Worm (Caenorhabditis elegans): ENCODE measurements around the gene ttr-41.

Gene ttr-41

DNA sequence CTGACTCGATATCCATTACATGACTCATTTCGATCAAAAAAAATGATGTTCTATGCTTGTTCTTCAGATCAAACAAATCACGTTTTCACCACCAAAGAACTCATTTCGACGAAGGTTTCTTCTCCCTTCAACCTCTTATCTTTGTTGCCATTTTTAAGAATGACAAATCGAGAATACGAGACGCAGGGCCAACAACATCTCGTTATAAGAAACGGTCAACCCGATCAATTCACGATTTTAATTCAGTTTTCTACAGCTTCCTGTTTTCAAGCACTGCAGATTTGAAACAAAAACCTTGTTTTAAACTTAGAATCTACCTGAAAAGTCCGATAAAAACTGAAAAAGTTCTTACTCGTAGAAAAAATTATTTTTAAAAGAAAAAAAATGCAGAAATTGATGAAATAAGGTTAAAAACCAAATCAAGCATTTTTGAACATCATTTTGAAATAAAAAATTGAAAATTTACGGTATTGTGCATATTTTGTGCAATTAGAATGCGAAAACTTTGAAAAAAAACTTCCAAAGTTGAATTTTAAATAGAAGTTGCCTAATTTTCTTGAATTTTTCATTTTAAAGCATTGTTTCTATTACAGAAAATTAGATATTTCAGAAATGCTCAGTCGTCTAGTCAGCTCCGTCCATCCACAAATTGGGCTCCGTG, 14.0 kb upstream of the ttr-41 start, which contains the start of gene acs-11 (continued):
- no peak for TF ChIP-seq F16B12.6 (tag; optimal IDR thresholded peaks at IDR 0.05)
- no peak for TF ChIP-seq tlp-1 (tag; optimal IDR thresholded peaks at IDR 0.05)
- no peak for TF ChIP-seq nhr-19 (GFP tag; conservative IDR thresholded peaks at IDR 0.05)
- no peak for TF ChIP-seq aha-1 (tag; optimal IDR thresholded peaks at IDR 0.05)
- peak in 1 of 2 experiments; percentile 5 for TF ChIP-seq mdl-1 (tag; optimal IDR thresholded peaks at IDR 0.05)
- TF ChIP-seq lir-3 (tag; optimal IDR thresholded peaks at IDR 0.05; ENCODE audit: poor library complexity): no peak
- TF ChIP-seq efl-3 (GFP tag; optimal IDR thresholded peaks at IDR 0.05): no peak
- TF ChIP-seq lsy-2 (tag; optimal IDR thresholded peaks at IDR 0.05): no peak
- no peak for TF ChIP-seq pqm-1 (tag; optimal IDR thresholded peaks at IDR 0.05)
- TF ChIP-seq fkh-4 (tag; optimal IDR thresholded peaks at IDR 0.05; ENCODE audit: borderline replicate concordance): no peak
- no peak for TF ChIP-seq sptf-1 (tag; optimal IDR thresholded peaks at IDR 0.05)
- TF ChIP-seq irx-1 (tag; optimal IDR thresholded peaks at IDR 0.05): no peak
- no peak for TF ChIP-seq lin-13 (GFP tag; optimal IDR thresholded peaks at IDR 0.05)
- no peak for TF ChIP-seq mef-2 (tag; optimal IDR thresholded peaks at IDR 0.05)
- no peak for TF ChIP-seq pax-3 (tag; optimal IDR thresholded peaks at IDR 0.05)
- no peak for TF ChIP-seq ceh-82 (tag; optimal IDR thresholded peaks at IDR 0.05)
- no peak for TF ChIP-seq egl-13 (tag; optimal IDR thresholded peaks at IDR 0.05)
- no peak for TF ChIP-seq fos-1 (tag; optimal IDR thresholded peaks at IDR 0.05)
- TF ChIP-seq nhr-237 (tag; optimal IDR thresholded peaks at IDR 0.05): no peak
- TF ChIP-seq C04F5.9 (tag; optimal IDR thresholded peaks at IDR 0.05): no peak
- TF ChIP-seq nhr-84 (tag; optimal IDR thresholded peaks at IDR 0.05): no peak
- TF ChIP-seq ceh-63 (GFP tag; optimal IDR thresholded peaks at IDR 0.05): no peak
- TF ChIP-seq nhr-11 (tag; optimal IDR thresholded peaks at IDR 0.05): no peak
- no peak for TF ChIP-seq alr-1 (tag; optimal IDR thresholded peaks at IDR 0.05; ENCODE audit: borderline replicate concordance)
- TF ChIP-seq nhr-20 (tag; optimal IDR thresholded peaks at IDR 0.05): peak; percentile 11
- TF ChIP-seq nhr-12 (tag; optimal IDR thresholded peaks at IDR 0.05): no peak
- TF ChIP-seq egl-27 (tag; optimal IDR thresholded peaks at IDR 0.05): no peak
- TF ChIP-seq lin-35 (GFP tag; optimal IDR thresholded peaks at IDR 0.05): peak in 1 of 2 experiments; percentile 58
- no peak for TF ChIP-seq ztf-4 (tag; optimal IDR thresholded peaks at IDR 0.05)
- TF ChIP-seq nhr-47 (tag; optimal IDR thresholded peaks at IDR 0.05): no peak
- no peak for TF ChIP-seq unc-30 (tag; optimal IDR thresholded peaks at IDR 0.05)
- no peak for TF ChIP-seq mab-9 (GFP tag; IDR thresholded peaks at IDR 0.05)
- TF ChIP-seq ceh-88 (GFP tag; IDR thresholded peaks at IDR 0.05): no peak
- TF ChIP-seq hlh-17 (GFP tag; optimal IDR thresholded peaks at IDR 0.05; ENCODE audit: borderline replicate concordance): no peak
- no peak for TF ChIP-seq aly-2 (tag; optimal IDR thresholded peaks at IDR 0.05)
- TF ChIP-seq unc-98 (GFP tag; IDR thresholded peaks at IDR 0.05): no peak
- TF ChIP-seq ama-1 (optimal IDR thresholded peaks at IDR 0.05): no peak
- peak; percentile 27 for TF ChIP-seq unc-130 (tag; optimal IDR thresholded peaks at IDR 0.05)
- TF ChIP-seq C16A3.4 (tag; optimal IDR thresholded peaks at IDR 0.05): no peak
- no peak for TF ChIP-seq efl-1 (optimal IDR thresholded peaks at IDR 0.05)
- TF ChIP-seq efl-1 (GFP tag; optimal IDR thresholded peaks at IDR 0.05 in 1 of 2): peak in 1 of 2 experiments; percentile 89
- TF ChIP-seq vab-15 (tag; optimal IDR thresholded peaks at IDR 0.05): no peak
- peak; percentile 13 for TF ChIP-seq snu-23 (GFP tag; optimal IDR thresholded peaks at IDR 0.05)
- TF ChIP-seq elt-2 (tag; optimal IDR thresholded peaks at IDR 0.05): peak; percentile 22
- no peak for TF ChIP-seq zag-1 (tag; optimal IDR thresholded peaks at IDR 0.05)
- no peak for TF ChIP-seq dsc-1 (tag; optimal IDR thresholded peaks at IDR 0.05)
- no peak for TF ChIP-seq hpl-2 (GFP tag; optimal IDR thresholded peaks at IDR 0.05)
- no peak for TF ChIP-seq pag-3 (tag; optimal IDR thresholded peaks at IDR 0.05; ENCODE audit: borderline replicate concordance, insufficient read depth)
- TF ChIP-seq unc-62 (GFP tag; optimal IDR thresholded peaks at IDR 0.05): no peak
- TF ChIP-seq hlh-4 (tag; optimal IDR thresholded peaks at IDR 0.05): no peak
- no peak for TF ChIP-seq Y116A8C.19 (tag; optimal IDR thresholded peaks at IDR 0.05; ENCODE audit: borderline replicate concordance)
- no peak for TF ChIP-seq nhr-28 (tag; optimal IDR thresholded peaks at IDR 0.05)
- no peak for TF ChIP-seq ets-5 (GFP tag; IDR thresholded peaks at IDR 0.05)

Data from whole organism, L1 larva.